Worm (Caenorhabditis elegans): ENCODE measurements around the gene T25D1.1.

DNA sequence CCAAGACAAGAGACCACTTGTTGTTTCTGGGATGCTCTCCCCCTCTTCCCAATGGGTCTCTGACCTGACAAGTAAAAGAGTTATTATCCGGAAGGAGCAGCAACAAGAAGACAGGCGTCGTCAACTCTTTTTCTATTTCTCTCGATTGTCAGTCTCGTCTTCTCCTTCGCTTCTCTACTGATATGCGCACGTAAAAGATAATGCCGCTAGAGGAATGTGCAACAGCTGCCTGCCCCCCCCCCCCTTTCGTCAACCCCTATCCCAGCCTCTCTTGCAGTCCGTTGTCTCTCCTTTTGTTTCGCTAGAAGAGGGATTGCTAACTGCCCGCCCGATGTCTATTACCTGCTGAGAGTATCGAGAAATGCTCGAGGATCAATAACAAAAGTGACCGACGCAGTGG lies 6.0 kb downstream of the T25D1.1 start:
- TF ChIP-seq hlh-6 (tag; optimal IDR thresholded peaks at IDR 0.05) (no peak), nhr-11 (tag; optimal IDR thresholded peaks at IDR 0.05) (no peak), K09A11.1 (tag; optimal IDR thresholded peaks at IDR 0.05; ENCODE audit: insufficient read depth) (no peak), unc-55 (GFP tag; optimal IDR thresholded peaks at IDR 0.05) (peak; percentile 52), nfya-1 (tag; optimal IDR thresholded peaks at IDR 0.05) (no peak), pqm-1 (tag; optimal IDR thresholded peaks at IDR 0.05) (no peak), fkh-10 (GFP tag; optimal IDR thresholded peaks at IDR 0.05) (no peak), ama-1 (optimal IDR thresholded peaks at IDR 0.05) (no peak), fax-1 (tag; optimal IDR thresholded peaks at IDR 0.05) (no peak), ttx-3 (tag; optimal IDR thresholded peaks at IDR 0.05) (no peak), tbx-7 (tag; optimal IDR thresholded peaks at IDR 0.05) (no peak), sdc-2 (tag; optimal IDR thresholded peaks at IDR 0.05) (no peak), pros-1 (tag; optimal IDR thresholded peaks at IDR 0.05) (no peak)

Data from whole organism, late embryonic.